Worm (Caenorhabditis elegans) whole organism, young adult: Measurements from ENCODE around the gene K12H6.12.
A peak's percentile ranks its signal among the peaks of the same experiment; 100 is the strongest.

Source experiments
- T26A5.8 ChIP-seq: sonication (generic microtip); optimal IDR thresholded peaks from 2 replicates; lab custom pipeline; 2016; ENCODE audit warnings: missing genetic modification characterization, missing compliant biosample characterization
- cebp-2 ChIP-seq: fragments of 200-800 bp; sonication (Bioruptor generic); IDR thresholded peaks from 2 replicates; pipeline ENCODE4 v1.3.6; 2022; ENCODE audit warnings: missing genetic modification characterization, missing compliant biosample characterization
- egl-44 ChIP-seq: fragments of 200-800 bp; sonication (Bioruptor generic); IDR thresholded peaks from 2 replicates; pipeline ENCODE4 v1.3.6; 2022; ENCODE audit warnings: missing genetic modification reagents, missing genetic modification characterization, missing compliant biosample characterization
- ets-4 ChIP-seq: fragments of 200-800 bp; sonication (Bioruptor generic); optimal IDR thresholded peaks from 2 replicates; lab custom pipeline; 2018; ENCODE audit warnings: mild to moderate bottlenecking, missing genetic modification characterization, missing compliant biosample characterization
- fkh-3 ChIP-seq: sonication (generic microtip); optimal IDR thresholded peaks from 2 replicates; lab custom pipeline; 2016; ENCODE audit warnings: mild to moderate bottlenecking, missing genetic modification characterization, missing compliant biosample characterization
- hmg-1.2 ChIP-seq: fragments of 200-800 bp; sonication (Bioruptor generic); IDR thresholded peaks from 2 replicates; pipeline ENCODE4 v1.3.6; 2022; ENCODE audit warnings: missing genetic modification reagents, missing genetic modification characterization, missing compliant biosample characterization
- lsl-1 ChIP-seq: fragments of 200-800 bp; sonication (Bioruptor generic); optimal IDR thresholded peaks from 2 replicates; lab custom pipeline; 2018; ENCODE audit warnings: mild to moderate bottlenecking, missing genetic modification characterization, moderate library complexity, missing compliant biosample characterization
- nhr-120 ChIP-seq: fragments of 200-800 bp; sonication (Bioruptor generic); IDR thresholded peaks from 2 replicates; pipeline ENCODE4 v1.3.6; 2022; ENCODE audit warnings: missing genetic modification characterization, missing compliant biosample characterization
- somi-1 ChIP-seq: fragments of 200-800 bp; sonication (Bioruptor generic); optimal IDR thresholded peaks from 2 replicates; lab custom pipeline; 2018; ENCODE audit warnings: mild to moderate bottlenecking, missing genetic modification characterization, missing compliant biosample characterization
- tlf-1 ChIP-seq: fragments of 200-800 bp; sonication (Bioruptor generic); optimal IDR thresholded peaks from 2 replicates; lab custom pipeline; 2018; ENCODE audit warnings: mild to moderate bottlenecking, missing genetic modification characterization, missing compliant biosample characterization
- unc-62 ChIP-seq: fragments of 150-350 bp; optimal IDR thresholded peaks from 2 replicates; lab custom pipeline; 2014; ENCODE audit warnings: missing biosample characterization, missing genetic modification reagents, missing genetic modification characterization
- ztf-18 ChIP-seq: sonication (generic microtip); optimal IDR thresholded peaks from 2 replicates; lab custom pipeline; 2016; ENCODE audit warnings: missing genotype, mild to moderate bottlenecking, missing genetic modification characterization, missing compliant biosample characterization
- ztf-25 ChIP-seq: fragments of 200-800 bp; sonication (Bioruptor generic); IDR thresholded peaks from 2 replicates; pipeline ENCODE4 v1.3.6; 2022; ENCODE audit warnings: missing genetic modification reagents, missing genetic modification characterization, missing compliant biosample characterization

DNA sequence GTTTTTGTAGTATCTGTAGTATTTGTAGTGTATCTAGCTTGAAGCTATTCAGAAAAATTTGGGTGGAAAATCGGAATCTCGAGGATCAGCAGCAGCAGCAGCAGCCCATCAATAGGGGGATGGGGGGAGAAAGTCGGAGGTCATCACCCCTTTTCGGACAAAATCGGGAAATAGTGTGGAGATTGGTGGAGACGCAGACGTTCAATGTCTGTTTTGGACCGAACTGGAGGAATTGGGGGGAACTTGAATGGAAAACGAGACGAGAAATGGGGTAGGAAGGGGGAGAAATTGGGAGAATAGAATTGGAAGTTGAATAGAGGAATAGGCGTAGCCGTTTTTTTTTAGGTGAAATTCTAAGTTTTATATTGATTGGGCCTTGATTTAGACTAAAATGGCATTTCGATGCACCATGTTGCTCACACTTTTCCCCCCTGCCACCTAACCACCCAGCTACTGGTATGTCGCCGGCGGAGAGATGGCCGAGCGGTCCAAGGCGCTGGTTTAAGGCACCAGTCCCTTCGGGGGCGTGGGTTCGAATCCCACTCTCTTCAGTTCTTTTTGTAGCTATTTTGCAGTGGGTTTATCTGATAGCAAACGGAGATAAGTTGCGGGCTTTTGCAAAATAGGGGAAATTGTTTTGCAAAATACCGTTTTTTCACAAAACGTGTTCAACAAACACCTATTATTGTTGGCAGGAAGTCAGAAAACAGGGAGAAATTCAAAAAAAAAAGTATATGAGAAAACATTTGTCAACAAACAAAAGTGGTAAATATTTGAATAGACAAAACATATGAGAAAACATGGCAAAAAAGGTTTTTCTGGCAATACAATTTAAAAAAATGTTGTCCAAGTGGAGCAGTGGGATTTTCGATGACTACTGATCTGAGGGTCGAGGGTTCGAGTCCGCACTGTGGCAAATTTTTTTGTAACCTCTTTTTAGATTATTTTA lies 52.2 kb downstream of the K12H6.12 start:
- no peak for TF ChIP-seq tlf-1 (GFP tag; lab: Kevin White, UChicago)
- TF ChIP-seq hmg-1.2, result peak; percentile 68
- no peak for TF ChIP-seq nhr-120 (GFP tag; lab: Robert Waterston, UW)
- TF ChIP-seq lsl-1 (GFP tag; lab: Kevin White, UChicago), result peak; percentile 33
- TF ChIP-seq ztf-18 (tag; lab: Kevin White, UChicago), result peak; percentile 59
- no peak for TF ChIP-seq fkh-3 (tag; lab: Kevin White, UChicago)
- TF ChIP-seq T26A5.8 (tag; lab: Kevin White, UChicago), result no peak
- TF ChIP-seq unc-62 (GFP tag; lab: Kevin White, UChicago), result no peak
- no peak for TF ChIP-seq ets-4 (GFP tag; lab: Kevin White, UChicago)
- TF ChIP-seq egl-44 (GFP tag; lab: Robert Waterston, UW), result 0 out of 2 replicates have a peak, but pooled peaks have one; percentile 30
- no peak for TF ChIP-seq somi-1
- TF ChIP-seq cebp-2, result peak; percentile 83; the same call in 1 of the 2 replicates
- TF ChIP-seq ztf-25 (GFP tag; lab: Robert Waterston, UW), result 0 out of 2 replicates have a peak, but pooled peaks have one; percentile 25
